Worm (Caenorhabditis elegans) whole organism, young adult: ENCODE measurements around the gene sri-53.

Experiments
- F23B12.7 ChIP-seq: sonication (generic microtip); optimal IDR thresholded peaks from 2 replicates; lab custom pipeline; 2017; ENCODE audit warnings: missing genetic modification characterization, mild to moderate bottlenecking, missing compliant biosample characterization, antibody characterized with exemption, moderate library complexity; ENCODE audit not compliant: insufficient read depth
- attf-6 ChIP-seq: fragments of 200-800 bp; sonication (Bioruptor generic); IDR thresholded peaks from 2 replicates; pipeline ENCODE4 v1.3.6; 2022; ENCODE audit warnings: missing genetic modification reagents, missing genetic modification characterization, missing compliant biosample characterization
- madf-3 ChIP-seq: fragments of 200-800 bp; sonication (Bioruptor generic); IDR thresholded peaks from 2 replicates; pipeline ENCODE4 v1.3.6; 2022; ENCODE audit warnings: missing genetic modification reagents, missing genetic modification characterization, missing compliant biosample characterization
- sdz-38 ChIP-seq: sonication (generic microtip); optimal IDR thresholded peaks from 2 replicates; lab custom pipeline; 2016; ENCODE audit warnings: missing genotype, missing genetic modification characterization, missing compliant biosample characterization
- snpc-3.4 ChIP-seq: sonication (generic microtip); optimal IDR thresholded peaks from 2 replicates; lab custom pipeline; 2017; ENCODE audit warnings: missing genetic modification characterization, mild to moderate bottlenecking, missing compliant biosample characterization, antibody characterized with exemption, moderate library complexity, missing genotype, missing genetic modification reagents
- snpc-4 ChIP-seq, 5 experiments: fragments of 150-350 bp in 1 of 5; sonication (generic microtip) in 4 of 5; optimal IDR thresholded peaks; 2 replicates each; lab custom pipeline; 2014 to 2018; ENCODE audit warnings: missing genetic modification characterization in 5 of 5, missing biosample characterization in 3 of 5, antibody characterized with exemption in 2 of 5, mild to moderate bottlenecking in 2 of 5, missing compliant biosample characterization in 2 of 5, missing genotype in 2 of 5, moderate library complexity in 2 of 5, missing genetic modification reagents in 1 of 5
- unc-130 ChIP-seq: sonication (generic microtip); optimal IDR thresholded peaks from 2 replicates; lab custom pipeline; 2016; ENCODE audit warnings: missing genetic modification reagents, missing genetic modification characterization, missing compliant biosample characterization

ce11 chrII:3245836-3246235, 43.4 kb upstream of the sri-53 start, which contains the start of gene C17F4.7:
- TF ChIP-seq madf-3 (no peak), attf-6 (GFP tag; lab: Robert Waterston, UW) (no peak), snpc-4 (GFP tag; optimal IDR thresholded peaks at IDR 0.05; lab: Kevin White, UChicago) (no peak), snpc-4 (tag; optimal IDR thresholded peaks at IDR 0.05; lab: Kevin White, UChicago) (no peak), F23B12.7 (no peak), unc-130 (GFP tag; lab: Kevin White, UChicago) (no peak), sdz-38 (tag; lab: Kevin White, UChicago) (no peak), snpc-3.4 (tag; lab: Kevin White, UChicago) (no peak)
